Fruit fly (Drosophila melanogaster): ENCODE data around the gene CG10317.

CG10317 gene

DNA sequence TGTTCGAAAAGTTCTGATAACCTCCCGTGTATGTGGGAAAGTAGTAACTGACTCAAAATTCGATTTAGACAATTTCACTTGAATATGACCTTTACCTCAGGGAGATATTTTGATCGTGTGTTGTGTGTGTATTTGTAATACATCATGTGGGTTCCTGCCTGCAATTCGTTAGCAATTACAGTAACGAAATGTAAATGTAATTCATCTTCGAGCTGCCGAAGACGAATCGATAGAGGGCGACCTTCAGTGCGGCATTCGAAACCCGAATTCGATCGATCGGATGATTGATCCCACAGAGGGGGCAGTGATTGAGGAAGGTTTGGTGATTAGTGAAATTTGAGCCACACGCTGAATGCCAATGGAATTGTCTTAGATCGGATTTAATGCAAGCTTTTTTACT is at the start of gene CG10317:
Gene CG10317 (minus strand): TSS at position 101 of the 400 bp plus-strand sequence.
- no peak for TF ChIP-seq CG8301 (tag; optimal IDR thresholded peaks at IDR 0.05)
- TF ChIP-seq D1 (tag; optimal IDR thresholded peaks at IDR 0.05) = no peak
- TF ChIP-seq Pif1A (GFP tag; optimal IDR thresholded peaks at IDR 0.05) = no peak
- TF ChIP-seq EcR (GFP tag; optimal IDR thresholded peaks at IDR 0.05) = no peak
- TF ChIP-seq fd96Ca (GFP tag; IDR thresholded peaks at IDR 0.05) = no peak
- TF ChIP-seq CG10348 (GFP tag; IDR thresholded peaks at IDR 0.05) = no peak
- TF ChIP-seq CG17806 (tag; optimal IDR thresholded peaks at IDR 0.05) = no peak
- no peak for TF ChIP-seq Ets98B (GFP tag; IDR thresholded peaks at IDR 0.05)
- no peak for TF ChIP-seq CG34367 (tag; optimal IDR thresholded peaks at IDR 0.05)
- no peak for TF ChIP-seq Snoo (tag; optimal IDR thresholded peaks at IDR 0.05)
- no peak for TF ChIP-seq Pif1B (GFP tag; optimal IDR thresholded peaks at IDR 0.05)
- TF ChIP-seq CG32121 (GFP tag; IDR thresholded peaks at IDR 0.05) = no peak
- TF ChIP-seq CG4496 (GFP tag; IDR thresholded peaks at IDR 0.05) = no peak
- no peak for TF ChIP-seq CG14655 (GFP tag; optimal IDR thresholded peaks at IDR 0.05)
- TF ChIP-seq CG12605 (GFP tag; IDR thresholded peaks at IDR 0.05) = no peak

dm6 chr3R:16416508-16416907 is 46.2 kb upstream of the CG10317 start:
- no peak for TF ChIP-seq CG8301 (tag; optimal IDR thresholded peaks at IDR 0.05)
- no peak for TF ChIP-seq CG15710 (tag; optimal IDR thresholded peaks at IDR 0.05)
- no peak for TF ChIP-seq CG10348 (GFP tag; IDR thresholded peaks at IDR 0.05)
- no peak for TF ChIP-seq Ets98B (GFP tag; IDR thresholded peaks at IDR 0.05)
- TF ChIP-seq CG14655 (GFP tag; optimal IDR thresholded peaks at IDR 0.05) = no peak
- no peak for TF ChIP-seq Pif1B (GFP tag; optimal IDR thresholded peaks at IDR 0.05)
- no peak for TF ChIP-seq EcR (GFP tag; optimal IDR thresholded peaks at IDR 0.05)
- TF ChIP-seq CG32121 (GFP tag; IDR thresholded peaks at IDR 0.05) = no peak

dm6 chr3R:16413734-16414133 is 43.4 kb upstream of the CG10317 start:
- TF ChIP-seq D1 (tag; optimal IDR thresholded peaks at IDR 0.05) (no peak), CG8159 (tag; optimal IDR thresholded peaks at IDR 0.05) (peak; percentile 71), CG8301 (tag; optimal IDR thresholded peaks at IDR 0.05) (no peak)

- TF ChIP-seq CG9948 (tag; optimal IDR thresholded peaks at IDR 0.05) = no peak
- TF ChIP-seq CG8301 (tag; optimal IDR thresholded peaks at IDR 0.05) = no peak
- no peak for TF ChIP-seq gl (tag; optimal IDR thresholded peaks at IDR 0.05)
- TF ChIP-seq rn (GFP tag; IDR thresholded peaks at IDR 0.05) = no peak
- no peak for TF ChIP-seq CG10348 (GFP tag; IDR thresholded peaks at IDR 0.05)
- TF ChIP-seq EcR (GFP tag; optimal IDR thresholded peaks at IDR 0.05) = no peak
- TF ChIP-seq CG17806 (tag; optimal IDR thresholded peaks at IDR 0.05) = no peak
Observed at dm6 chr3R:16410706-16411105, 40.4 kb upstream of the CG10317 start.

DNA sequence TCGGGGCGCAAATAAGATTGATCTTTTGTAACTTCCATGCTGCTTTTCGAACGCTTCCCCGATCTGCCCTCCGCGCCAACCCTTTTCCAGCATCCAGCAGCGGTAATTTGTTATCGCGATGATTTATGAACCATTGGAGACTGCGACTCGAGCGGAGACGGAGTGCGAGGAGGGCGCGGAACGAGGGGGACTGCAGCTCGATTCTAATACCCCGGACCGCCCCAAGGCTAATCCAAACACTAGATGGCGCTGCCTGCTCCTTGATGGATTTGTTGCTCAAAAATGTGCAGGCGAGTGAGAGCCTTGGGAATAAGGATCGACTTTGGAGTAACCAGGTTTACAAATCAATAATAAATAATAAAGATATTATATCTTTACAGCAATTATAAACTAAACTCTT is 38.1 kb upstream of the CG10317 start:
- no peak for TF ChIP-seq Ets98B (GFP tag; IDR thresholded peaks at IDR 0.05)
- no peak for TF ChIP-seq CG13204 (GFP tag; optimal IDR thresholded peaks at IDR 0.05)
- TF ChIP-seq D1 (tag; optimal IDR thresholded peaks at IDR 0.05) = no peak
- no peak for TF ChIP-seq rn (GFP tag; IDR thresholded peaks at IDR 0.05)
- no peak for TF ChIP-seq CG15710 (tag; optimal IDR thresholded peaks at IDR 0.05)
- TF ChIP-seq Snoo (tag; optimal IDR thresholded peaks at IDR 0.05) = no peak
- TF ChIP-seq CG4496 (GFP tag; IDR thresholded peaks at IDR 0.05) = no peak
- no peak for TF ChIP-seq CG34367 (tag; optimal IDR thresholded peaks at IDR 0.05)

- TF ChIP-seq CG8301 (tag; optimal IDR thresholded peaks at IDR 0.05) (no peak), CG13204 (GFP tag; optimal IDR thresholded peaks at IDR 0.05) (no peak), CG15710 (tag; optimal IDR thresholded peaks at IDR 0.05) (no peak), fd96Ca (GFP tag; IDR thresholded peaks at IDR 0.05) (no peak), gl (tag; optimal IDR thresholded peaks at IDR 0.05) (no peak), Pif1A (GFP tag; optimal IDR thresholded peaks at IDR 0.05) (no peak), CG10348 (GFP tag; IDR thresholded peaks at IDR 0.05) (no peak), CG9948 (tag; optimal IDR thresholded peaks at IDR 0.05) (no peak), rn (GFP tag; IDR thresholded peaks at IDR 0.05) (no peak), CG14655 (GFP tag; optimal IDR thresholded peaks at IDR 0.05) (no peak), Snoo (tag; optimal IDR thresholded peaks at IDR 0.05) (no peak)
Observed at dm6 chr3R:16406618-16407017, 36.3 kb upstream of the CG10317 start.

- TF ChIP-seq CG12605 (GFP tag; IDR thresholded peaks at IDR 0.05) (no peak), gl (tag; optimal IDR thresholded peaks at IDR 0.05) (no peak), CG4496 (GFP tag; IDR thresholded peaks at IDR 0.05) (0 out of 3 replicates have a peak, but pooled peaks have one; percentile 34)
Observed at dm6 chr3R:16403734-16404057, 33.4 kb upstream of the CG10317 start.

dm6 chr3R:16403023-16403733 is 32.8 kb upstream of the CG10317 start, which contains the start of gene ss:
TSS of gene ss (minus strand) at chr3R:16403690.
- TF ChIP-seq CG13204 (GFP tag; optimal IDR thresholded peaks at IDR 0.05) = peak; percentile 20
- TF ChIP-seq rn (GFP tag; IDR thresholded peaks at IDR 0.05) = no peak

Data from whole organism, pupa.